Worm (Caenorhabditis elegans) whole organism, L1 larva: ENCODE measurements around the gene F59B10.2.
A peak's percentile ranks its signal among the peaks of the same experiment; 100 is the strongest.

Experiments used
- aly-2 ChIP-seq: fragments of 150-350 bp; optimal IDR thresholded peaks from 2 replicates; lab custom pipeline; 2014; ENCODE audit warnings: missing biosample characterization, missing genetic modification characterization
- ama-1 ChIP-seq: fragments of 150-350 bp; optimal IDR thresholded peaks from 2 replicates; lab custom pipeline; 2014
- ceh-82 ChIP-seq, 3 experiments: fragments of 150-350 bp in 1 of 3; sonication (generic microtip) in 2 of 3; optimal IDR thresholded peaks; 2 replicates each; lab custom pipeline; 2014 to 2017; ENCODE audit warnings: missing biosample characterization in 3 of 3, missing genetic modification characterization in 3 of 3
- nhr-12 ChIP-seq: sonication (generic microtip); optimal IDR thresholded peaks from 2 replicates; lab custom pipeline; 2017; ENCODE audit warnings: missing biosample characterization, missing genetic modification characterization
- pax-3 ChIP-seq: fragments of 200-800 bp; sonication (Bioruptor generic); optimal IDR thresholded peaks from 2 replicates; lab custom pipeline; 2018; ENCODE audit warnings: mild to moderate bottlenecking, missing genetic modification characterization, moderate library complexity, missing compliant biosample characterization
- skn-1 ChIP-seq: fragments of 150-350 bp; optimal IDR thresholded peaks from 2 replicates; lab custom pipeline; 2014; ENCODE audit warnings: missing biosample characterization, missing genetic modification characterization
- sptf-1 ChIP-seq: fragments of 150-350 bp; optimal IDR thresholded peaks from 2 replicates; lab custom pipeline; 2014; ENCODE audit warnings: missing biosample characterization, missing genetic modification characterization
- unc-62 ChIP-seq: fragments of 150-350 bp; optimal IDR thresholded peaks from 2 replicates; lab custom pipeline; 2014; ENCODE audit warnings: missing biosample characterization, missing genetic modification reagents, missing genetic modification characterization

- TF ChIP-seq sptf-1 (tag; lab: Kevin White, UChicago) (no peak), ama-1 (peak; percentile 64), nhr-12 (tag; lab: Kevin White, UChicago) (no peak), unc-62 (GFP tag; lab: Kevin White, UChicago) (no peak), ceh-82 (tag; optimal IDR thresholded peaks at IDR 0.05; lab: Kevin White, UChicago) (peak in 1 of 3 experiments; percentile 17), aly-2 (tag; lab: Kevin White, UChicago) (no peak), skn-1 (tag; lab: Kevin White, UChicago) (peak; percentile 57), pax-3 (tag; lab: Kevin White, UChicago) (no peak)
Observed at ce11 chrII:10555484-10556075, 45.9 kb upstream of the F59B10.2 start.
